Fruit fly (Drosophila melanogaster) whole organism, embryonic: Measurements from ENCODE around the gene CG7601.

Experiments
- Abd-B ChIP-seq: fragments of 200-800 bp; sonication (Bioruptor generic); optimal IDR thresholded peaks from 2 replicates; lab custom pipeline; 2018; ENCODE audit warnings: missing biosample characterization, mild to moderate bottlenecking, missing genetic modification characterization, moderate library complexity
- BtbVII ChIP-seq: fragments of 200-800 bp; sonication (Bioruptor generic); optimal IDR thresholded peaks from 3 replicates; lab custom pipeline; 2017; ENCODE audit warnings: missing biosample characterization, mild to moderate bottlenecking, missing genetic modification characterization
- CG10209 ChIP-seq: fragments of 200-800 bp; sonication (Bioruptor generic); optimal IDR thresholded peaks from 3 replicates; lab custom pipeline; 2017; ENCODE audit warnings: missing biosample characterization, mild to moderate bottlenecking, missing genetic modification characterization, missing genetic modification reagents
- CG11696 ChIP-seq: fragments of 200-800 bp; sonication (Bioruptor generic); IDR thresholded peaks from 2 replicates; pipeline ENCODE4 v1.3.6; 2022; ENCODE audit warnings: missing biosample characterization, missing genetic modification characterization
- CG13287 ChIP-seq: fragments of 200-800 bp; sonication (Bioruptor generic); IDR thresholded peaks from 2 replicates; pipeline ENCODE4 v1.3.6; 2022; ENCODE audit warnings: missing biosample characterization, missing genetic modification characterization; ENCODE audit not compliant: partially characterized antibody
- CG14050 ChIP-seq: fragments of 200-800 bp; sonication (Bioruptor generic); IDR thresholded peaks from 3 replicates; pipeline ENCODE4 v1.3.6; 2022; ENCODE audit warnings: missing biosample characterization, missing genetic modification characterization
- CG18599 ChIP-seq: fragments of 200-800 bp; sonication (Bioruptor generic); optimal IDR thresholded peaks from 3 replicates; lab custom pipeline; 2017; ENCODE audit warnings: missing biosample characterization, missing genetic modification characterization, mild to moderate bottlenecking, moderate library complexity, missing genetic modification reagents
- CG2120 ChIP-seq: fragments of 200-800 bp; sonication (Bioruptor generic); optimal IDR thresholded peaks from 3 replicates; lab custom pipeline; 2016; ENCODE audit warnings: missing biosample characterization, missing genetic modification characterization
- CG32532 ChIP-seq: fragments of 200-800 bp; sonication (Bioruptor generic); IDR thresholded peaks from 2 replicates; pipeline ENCODE4 v1.3.6; 2022; ENCODE audit warnings: missing biosample characterization, missing genetic modification characterization
- CG34422 ChIP-seq: fragments of 200-800 bp; sonication (Bioruptor generic); IDR thresholded peaks from 3 replicates; pipeline ENCODE4 v1.3.6; 2022; ENCODE audit warnings: missing biosample characterization, missing genetic modification characterization
- CG5180 ChIP-seq: fragments of 200-800 bp; sonication (Bioruptor generic); optimal IDR thresholded peaks from 3 replicates; lab custom pipeline; 2017; ENCODE audit warnings: missing biosample characterization, missing genetic modification characterization, mild to moderate bottlenecking, moderate library complexity, missing genetic modification reagents
- CG8290 ChIP-seq, 3 experiments: fragments of 200-800 bp; sonication (Bioruptor generic); optimal IDR thresholded peaks; 2 replicates each; lab custom pipeline; 2016 to 2019; ENCODE audit warnings: missing biosample characterization in 3 of 3, missing genetic modification characterization in 3 of 3, mild to moderate bottlenecking in 2 of 3, moderate library complexity in 1 of 3
- CG8388 ChIP-seq: fragments of 200-800 bp; sonication (Bioruptor generic); optimal IDR thresholded peaks from 2 replicates; lab custom pipeline; 2019; ENCODE audit warnings: missing biosample characterization, mild to moderate bottlenecking, missing genetic modification characterization, moderate library complexity
- CG9817 ChIP-seq: fragments of 200-800 bp; sonication (Bioruptor generic); optimal IDR thresholded peaks from 2 replicates; lab custom pipeline; 2018; ENCODE audit warnings: missing biosample characterization, mild to moderate bottlenecking, missing genetic modification characterization, moderate library complexity
- CTCF ChIP-seq: fragments of 200-800 bp; sonication (Bioruptor generic); optimal IDR thresholded peaks from 2 replicates; lab custom pipeline; 2017; ENCODE audit warnings: missing biosample characterization, mild to moderate bottlenecking, missing genetic modification characterization, moderate library complexity
- Dad ChIP-seq: fragments of 200-800 bp; sonication (Bioruptor generic); optimal IDR thresholded peaks from 3 replicates; lab custom pipeline; 2016; ENCODE audit warnings: missing biosample characterization, missing genetic modification characterization
- Deaf1 ChIP-seq: fragments of 200-800 bp; optimal IDR thresholded peaks from 3 replicates; lab custom pipeline; 2019; ENCODE audit warnings: missing biosample characterization, mild to moderate bottlenecking, missing genetic modification characterization, moderate library complexity
- Hr39 ChIP-seq: fragments of >200 bp; optimal IDR thresholded peaks from 2 replicates; lab custom pipeline; 2017
- Hsf ChIP-seq: fragments of 200-800 bp; sonication (Bioruptor generic); optimal IDR thresholded peaks from 3 replicates; lab custom pipeline; 2016; ENCODE audit warnings: missing biosample characterization, missing genetic modification characterization
- Lhr ChIP-seq: fragments of 200-800 bp; sonication (Bioruptor generic); optimal IDR thresholded peaks from 3 replicates; lab custom pipeline; 2017; ENCODE audit warnings: mild to moderate bottlenecking, missing biosample characterization, missing genetic modification reagents, missing genetic modification characterization
- MESR4 ChIP-seq: fragments of 200-800 bp; sonication (Bioruptor generic); optimal IDR thresholded peaks from 2 replicates; lab custom pipeline; 2018; ENCODE audit warnings: missing biosample characterization, mild to moderate bottlenecking, missing genetic modification characterization, moderate library complexity
- Mad ChIP-seq: fragments of 200-800 bp; sonication (Bioruptor generic); optimal IDR thresholded peaks from 2 replicates; lab custom pipeline; 2016; ENCODE audit warnings: missing biosample characterization, missing genetic modification characterization
- Myb ChIP-seq: fragments of 200-800 bp; sonication (Bioruptor generic); optimal IDR thresholded peaks from 2 replicates; lab custom pipeline; 2016; ENCODE audit warnings: missing biosample characterization, missing genetic modification characterization
- Nf-YA ChIP-seq: fragments of 200-800 bp; sonication (Bioruptor generic); IDR thresholded peaks from 2 replicates; pipeline ENCODE4 v1.3.6; 2022; ENCODE audit warnings: missing biosample characterization, missing genetic modification characterization
- Opbp ChIP-seq: fragments of 200-800 bp; sonication (Bioruptor generic); IDR thresholded peaks from 3 replicates; pipeline ENCODE4 v1.3.6; 2022; ENCODE audit warnings: missing biosample characterization, missing genetic modification characterization; ENCODE audit not compliant: partially characterized antibody
- Rfx ChIP-seq: fragments of 200-800 bp; sonication (Bioruptor generic); IDR thresholded peaks from 2 replicates; pipeline ENCODE4 v1.3.6; 2022; ENCODE audit warnings: missing biosample characterization, missing genetic modification characterization
- Scr ChIP-seq: fragments of 200-800 bp; sonication (Bioruptor generic); IDR thresholded peaks from 2 replicates; pipeline ENCODE4 v1.3.6; 2022; ENCODE audit warnings: missing biosample characterization, missing genetic modification characterization; ENCODE audit not compliant: partially characterized antibody
- Six4 ChIP-seq: fragments of 200-800 bp; sonication (Bioruptor generic); optimal IDR thresholded peaks from 2 replicates; lab custom pipeline; 2016; ENCODE audit warnings: missing biosample characterization, missing genetic modification characterization
- TFAM ChIP-seq: fragments of 200-800 bp; sonication (Bioruptor generic); optimal IDR thresholded peaks from 2 replicates; lab custom pipeline; 2017; ENCODE audit warnings: missing biosample characterization, missing genetic modification characterization, inconsistent platforms
- ab ChIP-seq: fragments of 200-800 bp; sonication (Bioruptor generic); optimal IDR thresholded peaks from 2 replicates; lab custom pipeline; 2016; ENCODE audit warnings: missing biosample characterization, missing genetic modification characterization
- aop ChIP-seq: fragments of 200-800 bp; sonication (Bioruptor generic); IDR thresholded peaks from 2 replicates; pipeline ENCODE4 v1.3.6; 2022; ENCODE audit warnings: missing biosample characterization, missing genetic modification characterization
- ap ChIP-seq: fragments of 200-800 bp; sonication (Bioruptor generic); IDR thresholded peaks from 2 replicates; pipeline ENCODE4 v1.3.6; 2022; ENCODE audit warnings: missing biosample characterization, missing genetic modification characterization
- bigmax ChIP-seq: fragments of 200-800 bp; sonication (Bioruptor generic); optimal IDR thresholded peaks from 2 replicates; lab custom pipeline; 2018; ENCODE audit warnings: missing biosample characterization, mild to moderate bottlenecking, missing genetic modification characterization
- crol ChIP-seq: fragments of 200-800 bp; sonication (Bioruptor generic); IDR thresholded peaks from 2 replicates; pipeline ENCODE4 v1.3.6; 2022; ENCODE audit warnings: missing biosample characterization, missing genetic modification characterization
- dimm ChIP-seq: fragments of 200-800 bp; sonication (Bioruptor generic); IDR thresholded peaks from 2 replicates; pipeline ENCODE4 v1.3.6; 2022; ENCODE audit warnings: missing biosample characterization, missing genetic modification characterization
- disco-r ChIP-seq: fragments of 200-800 bp; sonication (Bioruptor generic); optimal IDR thresholded peaks from 2 replicates; lab custom pipeline; 2016; ENCODE audit warnings: missing biosample characterization, missing genetic modification characterization
- fd3F ChIP-seq: fragments of 200-800 bp; sonication (Bioruptor generic); optimal IDR thresholded peaks from 2 replicates; lab custom pipeline; 2018; ENCODE audit warnings: missing biosample characterization, mild to moderate bottlenecking, missing genetic modification characterization, moderate library complexity
- gfzf ChIP-seq: fragments of 200-800 bp; sonication (Bioruptor generic); optimal IDR thresholded peaks from 2 replicates; lab custom pipeline; 2016; ENCODE audit warnings: missing biosample characterization, mild to moderate bottlenecking, missing genetic modification characterization, moderate library complexity
- grn ChIP-seq: fragments of 200-800 bp; sonication (Bioruptor generic); optimal IDR thresholded peaks from 3 replicates; lab custom pipeline; 2017; ENCODE audit warnings: missing biosample characterization, missing genetic modification characterization
- gro ChIP-seq: fragments of 200-800 bp; sonication (Bioruptor generic); optimal IDR thresholded peaks from 2 replicates; lab custom pipeline; 2016; ENCODE audit warnings: missing biosample characterization, missing genetic modification characterization
- gsb-n ChIP-seq: fragments of 200-800 bp; sonication (Bioruptor generic); optimal IDR thresholded peaks from 3 replicates; lab custom pipeline; 2018; ENCODE audit warnings: missing biosample characterization, mild to moderate bottlenecking, missing genetic modification characterization
- kah ChIP-seq: fragments of 200-800 bp; sonication (Bioruptor generic); optimal IDR thresholded peaks from 2 replicates; lab custom pipeline; 2018; ENCODE audit warnings: missing biosample characterization, mild to moderate bottlenecking, missing genetic modification characterization
- lov ChIP-seq, 2 experiments: fragments of 200-800 bp in 1 of 2; fragments of >200 bp in 1 of 2; sonication (Bioruptor generic) in 1 of 2; IDR thresholded peaks in 1 of 2; optimal IDR thresholded peaks in 1 of 2; 2 replicates in 1 of 2; 3 replicates in 1 of 2; pipeline versions ENCODE4 v1.3.6 to Lab custom; 2017 to 2022; ENCODE audit warnings: missing biosample characterization in 1 of 2, missing genetic modification characterization in 1 of 2
- peb ChIP-seq: fragments of 200-800 bp; sonication (Bioruptor generic); IDR thresholded peaks from 2 replicates; pipeline ENCODE4 v1.3.6; 2022; ENCODE audit warnings: missing biosample characterization, missing genetic modification characterization
- row ChIP-seq: fragments of 200-800 bp; sonication (Bioruptor generic); IDR thresholded peaks from 3 replicates; pipeline ENCODE4 v1.3.6; 2022; ENCODE audit warnings: missing biosample characterization, missing genetic modification characterization
- salm ChIP-seq: fragments of 200-800 bp; sonication (Bioruptor generic); optimal IDR thresholded peaks from 2 replicates; lab custom pipeline; 2018; ENCODE audit warnings: missing biosample characterization, mild to moderate bottlenecking, missing genetic modification characterization
- shn ChIP-seq: fragments of 200-800 bp; sonication (Bioruptor generic); optimal IDR thresholded peaks from 3 replicates; lab custom pipeline; 2016; ENCODE audit warnings: missing biosample characterization, missing genetic modification characterization
- tgo ChIP-seq: fragments of 200-800 bp; sonication (Bioruptor generic); IDR thresholded peaks from 3 replicates; pipeline ENCODE4 v1.3.6; 2022; ENCODE audit warnings: missing biosample characterization, missing genetic modification characterization
- toy ChIP-seq: fragments of 200-800 bp; sonication (Bioruptor generic); IDR thresholded peaks from 2 replicates; pipeline ENCODE4 v1.3.6; 2022; ENCODE audit warnings: missing biosample characterization, missing genetic modification characterization

Gene CG7601

dm6 chr3R:29773833-29774324 lies 37.3 kb upstream of the CG7601 start (continued):
- TF ChIP-seq MESR4 (GFP tag; lab: Kevin White, UChicago), result no peak
- TF ChIP-seq TFAM (GFP tag; lab: Kevin White, UChicago), result no peak
- no peak for TF ChIP-seq crol
- no peak for TF ChIP-seq gfzf (GFP tag; lab: Kevin White, UChicago)
- TF ChIP-seq kah, result no peak
- TF ChIP-seq bigmax, result no peak
- TF ChIP-seq CG8290 (GFP tag; optimal IDR thresholded peaks at IDR 0.05; lab: Kevin White, UChicago), result peak; percentile 28
- peak in 1 of 2 experiments; percentile 70 for TF ChIP-seq CG8290 (tag; optimal IDR thresholded peaks at IDR 0.05; lab: Kevin White, UChicago)

- TF ChIP-seq toy (GFP tag; lab: Robert Waterston, UW) (no peak), fd3F (GFP tag; lab: Kevin White, UChicago) (no peak), Myb (no peak), CG13287 (GFP tag; lab: Robert Waterston, UW) (peak; percentile 61; the same call in 1 of the 2 replicates), CG32532 (GFP tag; lab: Robert Waterston, UW) (peak; percentile 59; the same call in 1 of the 2 replicates), CG8388 (GFP tag; lab: Kevin White, UChicago) (no peak), tgo (GFP tag; lab: Robert Waterston, UW) (no peak), Dad (GFP tag; lab: Kevin White, UChicago) (no peak), CG2120 (GFP tag; lab: Kevin White, UChicago) (no peak), Opbp (no peak; the same call in 2 of the 3 replicates), Hr39 (no peak), Scr (GFP tag; lab: Robert Waterston, UW) (peak; percentile 47), Abd-B (GFP tag; lab: Kevin White, UChicago) (peak; percentile 4), shn (GFP tag; lab: Kevin White, UChicago) (no peak), salm (tag; lab: Kevin White, UChicago) (no peak), Deaf1 (tag; lab: Kevin White, UChicago) (peak; percentile 63), grn (GFP tag; lab: Kevin White, UChicago) (peak; percentile 82), row (no peak; the same call in 2 of the 3 replicates), CG14050 (GFP tag; lab: Robert Waterston, UW) (no peak), Hsf (GFP tag; lab: Kevin White, UChicago) (no peak), Lhr (GFP tag; lab: Kevin White, UChicago) (no peak), ab (GFP tag; lab: Kevin White, UChicago) (no peak), CG34422 (peak; percentile 83), peb (GFP tag; lab: Robert Waterston, UW) (peak; percentile 20; the same call in 1 of the 2 replicates), ap (GFP tag; lab: Robert Waterston, UW) (no peak), Mad (no peak), CG11696 (no peak), Rfx (peak; percentile 22; the same call in 1 of the 2 replicates), CTCF (no peak), Six4 (GFP tag; lab: Kevin White, UChicago) (no peak), gro (no peak), dimm (GFP tag; lab: Robert Waterston, UW) (no peak), disco-r (GFP tag; lab: Kevin White, UChicago) (no peak), CG10209 (GFP tag; lab: Kevin White, UChicago) (peak; percentile 6), lov (optimal IDR thresholded peaks at IDR 0.05; lab: Kevin White, UChicago) (no peak), lov (GFP tag; IDR thresholded peaks at IDR 0.05; lab: Robert Waterston, UW) (no peak), CG9817 (tag; lab: Kevin White, UChicago) (no peak), Nf-YA (no peak), CG5180 (peak; percentile 30), CG18599 (GFP tag; lab: Kevin White, UChicago) (peak; percentile 69), gsb-n (tag; lab: Kevin White, UChicago) (no peak), BtbVII (peak; percentile 62), aop (no peak)
Measured at dm6 chr3R:29772795-29773331, 36.3 kb upstream of the CG7601 start.
